Fruit fly (Drosophila melanogaster) whole organism, wandering third instar larva: ENCODE data around the gene CG42780.

Experiments
- Abd-B ChIP-seq: fragments of >200 bp; optimal IDR thresholded peaks from 2 replicates; lab custom pipeline; 2017; ENCODE audit warnings: missing biosample characterization, missing genetic modification characterization
- pan ChIP-seq: fragments of >200 bp; optimal IDR thresholded peaks from 2 replicates; lab custom pipeline; 2017
- sv ChIP-seq: fragments of 200-800 bp; sonication (Bioruptor generic); optimal IDR thresholded peaks from 3 replicates; lab custom pipeline; 2016; ENCODE audit warnings: missing biosample characterization, missing genetic modification characterization
- tai ChIP-seq: sonication (Bioruptor generic); optimal IDR thresholded peaks from 2 replicates; lab custom pipeline; 2016; ENCODE audit warnings: missing biosample characterization, missing genetic modification characterization

DNA sequence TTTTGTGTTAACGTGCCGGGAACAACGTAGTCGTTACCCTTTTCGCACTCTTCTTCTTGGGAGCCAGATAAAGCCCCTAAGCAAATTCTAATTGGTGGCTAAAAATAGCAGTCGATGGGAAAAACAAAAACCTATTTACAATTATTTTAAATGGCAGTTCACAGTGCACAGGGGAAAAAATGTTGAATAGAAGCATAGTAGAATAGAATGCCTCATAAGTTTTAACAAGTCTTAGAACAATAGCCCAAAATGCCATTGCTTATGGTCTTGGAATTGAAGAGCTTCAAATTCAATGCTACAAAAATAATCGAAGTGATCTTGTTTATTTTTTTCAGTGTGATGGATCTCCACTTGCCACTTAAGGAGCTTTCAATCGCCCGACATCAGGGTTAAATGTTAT is 502 bp upstream of the CG42780 start:
- TF ChIP-seq sv (GFP tag; lab: Kevin White, UChicago) = peak; percentile 36
- TF ChIP-seq tai (GFP tag; lab: Kevin White, UChicago) = no peak
- no peak for TF ChIP-seq Abd-B (GFP tag; lab: Kevin White, UChicago)
- TF ChIP-seq pan = no peak
